Worm (Caenorhabditis elegans) whole organism, L2 larva: ENCODE results near the gene C02G6.3.

Source experiments
- ZK546.5 ChIP-seq: sonication (generic microtip); optimal IDR thresholded peaks from 2 replicates; lab custom pipeline; 2017; ENCODE audit warnings: missing biosample characterization, missing genetic modification characterization
- aly-2 ChIP-seq: fragments of 150-350 bp; optimal IDR thresholded peaks from 2 replicates; lab custom pipeline; 2014; ENCODE audit warnings: missing biosample characterization, missing genetic modification characterization
- ama-1 ChIP-seq: fragments of 150-350 bp; optimal IDR thresholded peaks from 2 replicates; lab custom pipeline; 2018; ENCODE audit warnings: inconsistent platforms
- blmp-1 ChIP-seq: sonication (generic microtip); optimal IDR thresholded peaks from 2 replicates; lab custom pipeline; 2017; ENCODE audit warnings: missing genetic modification characterization, mild to moderate bottlenecking, missing compliant biosample characterization, antibody characterized with exemption, moderate library complexity; ENCODE audit not compliant: insufficient read depth
- lin-39 ChIP-seq: fragments of 150-350 bp; optimal IDR thresholded peaks from 2 replicates; lab custom pipeline; 2014; ENCODE audit warnings: missing biosample characterization, missing genetic modification reagents, missing genetic modification characterization
- mab-5 ChIP-seq: fragments of 150-350 bp; optimal IDR thresholded peaks from 2 replicates; lab custom pipeline; 2014; ENCODE audit warnings: missing biosample characterization, missing genetic modification characterization
- sma-9 ChIP-seq, 2 experiments: fragments of 150-350 bp in 1 of 2; sonication (generic microtip) in 1 of 2; optimal IDR thresholded peaks; 2 replicates each; lab custom pipeline; 2014 to 2016; ENCODE audit warnings: missing genetic modification characterization in 2 of 2, mild to moderate bottlenecking in 1 of 2, missing biosample characterization in 1 of 2, missing compliant biosample characterization in 1 of 2, missing genetic modification reagents in 1 of 2, moderate library complexity in 1 of 2
- snpc-4 ChIP-seq: fragments of 150-350 bp; optimal IDR thresholded peaks from 2 replicates; lab custom pipeline; 2014; ENCODE audit warnings: missing biosample characterization, missing genetic modification characterization
- unc-39 ChIP-seq: fragments of 150-350 bp; optimal IDR thresholded peaks from 2 replicates; lab custom pipeline; 2014; ENCODE audit warnings: missing biosample characterization, missing genetic modification characterization
- ztf-11 ChIP-seq: sonication (generic microtip); optimal IDR thresholded peaks from 2 replicates; lab custom pipeline; 2017; ENCODE audit warnings: missing biosample characterization, missing genetic modification characterization
- ztf-4 ChIP-seq: fragments of 150-350 bp; optimal IDR thresholded peaks from 2 replicates; lab custom pipeline; 2014; ENCODE audit warnings: missing biosample characterization, missing genetic modification characterization

- TF ChIP-seq mab-5 (tag; lab: Kevin White, UChicago) (no peak), aly-2 (no peak), sma-9 (GFP tag; optimal IDR thresholded peaks at IDR 0.05; lab: Kevin White, UChicago) (no peak), sma-9 (tag; optimal IDR thresholded peaks at IDR 0.05; lab: Kevin White, UChicago) (no peak), snpc-4 (no peak), ztf-4 (no peak), ztf-11 (tag; lab: Kevin White, UChicago) (no peak), blmp-1 (no peak), lin-39 (no peak), unc-39 (no peak), ZK546.5 (tag; lab: Kevin White, UChicago) (no peak), ama-1 (no peak)
Observed at ce11 chrV:5835979-5836615, 44.1 kb upstream of the C02G6.3 start.
